Worm (Caenorhabditis elegans): ENCODE measurements around the gene pas-1.

The pas-1 gene

ce11 chrV:14378052-14378451 lies 44.4 kb downstream of the pas-1 start:
- TF ChIP-seq elt-1 (tag; optimal IDR thresholded peaks at IDR 0.05), result no peak
- no peak for TF ChIP-seq ceh-9 (tag; optimal IDR thresholded peaks at IDR 0.05)
- TF ChIP-seq snpc-4 (tag; optimal IDR thresholded peaks at IDR 0.05), result no peak
- no peak for TF ChIP-seq nhr-12 (tag; optimal IDR thresholded peaks at IDR 0.05)
- no peak for TF ChIP-seq pha-4 (tag; optimal IDR thresholded peaks at IDR 0.05)
- TF ChIP-seq nhr-43 (tag; optimal IDR thresholded peaks at IDR 0.05; ENCODE audit: poor library complexity, severe bottlenecking), result no peak
- TF ChIP-seq nhr-76 (tag; optimal IDR thresholded peaks at IDR 0.05), result no peak
- no peak for TF ChIP-seq jun-1 (tag; optimal IDR thresholded peaks at IDR 0.05)
- TF ChIP-seq ceh-82 (tag; optimal IDR thresholded peaks at IDR 0.05), result no peak
- TF ChIP-seq unc-62 (GFP tag; optimal IDR thresholded peaks at IDR 0.05), result no peak
- TF ChIP-seq lin-39 (tag; optimal IDR thresholded peaks at IDR 0.05), result no peak

ce11 chrV:14372774-14373173 lies 49.6 kb downstream of the pas-1 start, which contains the start of gene unc-39:
TSS of gene unc-39 (plus strand) at chrV:14373074.
- TF ChIP-seq nhr-28 (tag; optimal IDR thresholded peaks at IDR 0.05) (no peak), nhr-76 (tag; optimal IDR thresholded peaks at IDR 0.05) (no peak), ama-1 (optimal IDR thresholded peaks at IDR 0.05) (no peak), skn-1 (tag; optimal IDR thresholded peaks at IDR 0.05) (no peak), nhr-67 (tag; optimal IDR thresholded peaks at IDR 0.05) (no peak), nhr-237 (tag; optimal IDR thresholded peaks at IDR 0.05) (no peak), lsy-12 (tag; optimal IDR thresholded peaks at IDR 0.05) (no peak), nhr-43 (tag; optimal IDR thresholded peaks at IDR 0.05; ENCODE audit: poor library complexity, severe bottlenecking) (no peak), tbx-2 (tag; optimal IDR thresholded peaks at IDR 0.05) (no peak), egl-27 (tag; optimal IDR thresholded peaks at IDR 0.05) (no peak), elt-2 (tag; optimal IDR thresholded peaks at IDR 0.05) (no peak), nhr-77 (tag; optimal IDR thresholded peaks at IDR 0.05) (no peak), ztf-4 (tag; optimal IDR thresholded peaks at IDR 0.05) (no peak), elt-1 (tag; optimal IDR thresholded peaks at IDR 0.05) (no peak), ceh-9 (tag; optimal IDR thresholded peaks at IDR 0.05) (no peak), pha-4 (tag; optimal IDR thresholded peaks at IDR 0.05) (no peak), ceh-16 (tag; optimal IDR thresholded peaks at IDR 0.05) (no peak), zag-1 (tag; optimal IDR thresholded peaks at IDR 0.05) (no peak), mdl-1 (tag; optimal IDR thresholded peaks at IDR 0.05) (no peak)

All from whole organism, L3 larva.